Fruit fly (Drosophila melanogaster): ENCODE data around the gene CG9525.

CG9525 gene

DNA sequence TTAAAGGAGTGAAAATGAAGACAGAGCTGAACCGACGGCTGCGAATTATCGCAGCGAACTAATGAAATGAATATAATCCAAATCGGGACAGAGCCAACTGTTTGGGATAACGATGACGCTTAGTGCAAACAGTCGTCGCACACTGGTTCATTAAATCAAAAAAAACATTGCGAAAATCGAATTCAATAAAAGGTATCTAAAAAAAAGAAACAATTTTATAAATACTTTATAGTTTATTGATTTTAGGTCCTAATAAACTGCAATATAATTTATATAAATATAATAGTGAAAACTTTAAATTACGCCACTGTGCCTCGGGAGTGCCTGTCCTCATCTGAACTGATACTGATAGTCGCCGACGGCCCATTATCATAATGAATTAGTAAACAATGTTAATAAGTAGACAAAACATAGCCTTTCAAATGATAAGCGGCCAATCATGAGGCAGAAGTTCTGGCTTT, 3.1 kb downstream of the CG9525 start, which contains the start of gene CG31886 (continued):
- no peak for TF ChIP-seq Six4 (GFP tag; optimal IDR thresholded peaks at IDR 0.05)
- no peak for TF ChIP-seq insv (GFP tag; optimal IDR thresholded peaks at IDR 0.05)
- no peak for TF ChIP-seq HHEX (GFP tag; optimal IDR thresholded peaks at IDR 0.05)
- no peak for TF ChIP-seq sd (tag; optimal IDR thresholded peaks at IDR 0.05)
- no peak; the same call in 1 of the 2 replicates for TF ChIP-seq sob (GFP tag; IDR thresholded peaks at IDR 0.05)
- TF ChIP-seq so (GFP tag; IDR thresholded peaks at IDR 0.05), result no peak
- no peak for TF ChIP-seq CG17802 (tag; optimal IDR thresholded peaks at IDR 0.05)
- TF ChIP-seq Dip2 (GFP tag; IDR thresholded peaks at IDR 0.05), result no peak
- TF ChIP-seq fu2 (GFP tag; optimal IDR thresholded peaks at IDR 0.05), result no peak
- TF ChIP-seq CG18764 (GFP tag; optimal IDR thresholded peaks at IDR 0.05), result no peak
- no peak for TF ChIP-seq hb (GFP tag; IDR thresholded peaks at IDR 0.05; ENCODE audit: partially characterized antibody)
- TF ChIP-seq CG7987 (GFP tag; optimal IDR thresholded peaks at IDR 0.05), result no peak
- no peak for TF ChIP-seq CG3995 (GFP tag; optimal IDR thresholded peaks at IDR 0.05)
- TF ChIP-seq luna (GFP tag; optimal IDR thresholded peaks at IDR 0.05), result no peak
- no peak for TF ChIP-seq Kr (GFP tag; optimal IDR thresholded peaks at IDR 0.05)
- no peak for TF ChIP-seq chn (GFP tag; optimal IDR thresholded peaks at IDR 0.05)
- TF ChIP-seq CG2202 (tag; optimal IDR thresholded peaks at IDR 0.05), result no peak
- no peak for TF ChIP-seq kay (GFP tag; optimal IDR thresholded peaks at IDR 0.05)
- no peak for TF ChIP-seq sr (GFP tag; IDR thresholded peaks at IDR 0.05)
- no peak for TF ChIP-seq bcd (GFP tag; optimal IDR thresholded peaks at IDR 0.05)
- peak; percentile 22 for TF ChIP-seq Ssrp (tag; optimal IDR thresholded peaks at IDR 0.05)
- TF ChIP-seq Myb (GFP tag; optimal IDR thresholded peaks at IDR 0.05), result no peak
- TF ChIP-seq ssp (GFP tag; IDR thresholded peaks at IDR 0.05), result no peak
- TF ChIP-seq CG11398 (GFP tag; optimal IDR thresholded peaks at IDR 0.05), result no peak
- TF ChIP-seq CG33213 (GFP tag; optimal IDR thresholded peaks at IDR 0.05), result no peak
- TF ChIP-seq sna (GFP tag; IDR thresholded peaks at IDR 0.05; ENCODE audit: partially characterized antibody), result no peak
- TF ChIP-seq stc (GFP tag; IDR thresholded peaks at IDR 0.05), result 0 out of 2 replicates have a peak, but pooled peaks have one; percentile 52
- TF ChIP-seq jumu (GFP tag; optimal IDR thresholded peaks at IDR 0.05), result no peak
- no peak for TF ChIP-seq CG4360 (GFP tag; IDR thresholded peaks at IDR 0.05)
- TF ChIP-seq CG7372 (GFP tag; IDR thresholded peaks at IDR 0.05), result peak; percentile 28; the same call in 1 of the 2 replicates
- TF ChIP-seq CG32772 (GFP tag; IDR thresholded peaks at IDR 0.05), result no peak
- TF ChIP-seq slou (GFP tag; optimal IDR thresholded peaks at IDR 0.05), result no peak
- TF ChIP-seq CG13894 (tag; optimal IDR thresholded peaks at IDR 0.05), result no peak
- TF ChIP-seq ham (GFP tag; IDR thresholded peaks at IDR 0.05), result no peak
- TF ChIP-seq zf30C (GFP tag; optimal IDR thresholded peaks at IDR 0.05), result no peak
- no peak for TF ChIP-seq run (tag; optimal IDR thresholded peaks at IDR 0.05)
- TF ChIP-seq klu (GFP tag; IDR thresholded peaks at IDR 0.05), result no peak
- peak; percentile 3 for TF ChIP-seq CG10267 (tag; optimal IDR thresholded peaks at IDR 0.05)
- TF ChIP-seq tio (GFP tag; optimal IDR thresholded peaks at IDR 0.05), result no peak
- no peak for TF ChIP-seq CG17359 (tag; optimal IDR thresholded peaks at IDR 0.05)
- no peak for TF ChIP-seq Ets97D (GFP tag; optimal IDR thresholded peaks at IDR 0.05)
- TF ChIP-seq Dek (tag; optimal IDR thresholded peaks at IDR 0.05), result peak; percentile 8
- TF ChIP-seq stwl (tag; optimal IDR thresholded peaks at IDR 0.05), result no peak
- no peak for TF ChIP-seq repo (GFP tag; optimal IDR thresholded peaks at IDR 0.05)
- TF ChIP-seq CG8281 (tag; optimal IDR thresholded peaks at IDR 0.05), result no peak
- TF ChIP-seq CG3726 (GFP tag; IDR thresholded peaks at IDR 0.05), result no peak
- peak; percentile 6 for TF ChIP-seq grau (tag; optimal IDR thresholded peaks at IDR 0.05)
- TF ChIP-seq CG4404 (GFP tag; IDR thresholded peaks at IDR 0.05), result no peak; the same call in 1 of the 2 replicates
- TF ChIP-seq Nf-YA (GFP tag; IDR thresholded peaks at IDR 0.05), result no peak
- peak; percentile 38 for TF ChIP-seq CG2120 (GFP tag; optimal IDR thresholded peaks at IDR 0.05)
- no peak for TF ChIP-seq dpn (GFP tag; optimal IDR thresholded peaks at IDR 0.05)
- peak; percentile 29 for TF ChIP-seq Blimp-1 (GFP tag; optimal IDR thresholded peaks at IDR 0.05)

All from whole organism, embryonic.